Fruit fly (Drosophila melanogaster): ENCODE data around the gene CG14223.

Gene CG14223

DNA sequence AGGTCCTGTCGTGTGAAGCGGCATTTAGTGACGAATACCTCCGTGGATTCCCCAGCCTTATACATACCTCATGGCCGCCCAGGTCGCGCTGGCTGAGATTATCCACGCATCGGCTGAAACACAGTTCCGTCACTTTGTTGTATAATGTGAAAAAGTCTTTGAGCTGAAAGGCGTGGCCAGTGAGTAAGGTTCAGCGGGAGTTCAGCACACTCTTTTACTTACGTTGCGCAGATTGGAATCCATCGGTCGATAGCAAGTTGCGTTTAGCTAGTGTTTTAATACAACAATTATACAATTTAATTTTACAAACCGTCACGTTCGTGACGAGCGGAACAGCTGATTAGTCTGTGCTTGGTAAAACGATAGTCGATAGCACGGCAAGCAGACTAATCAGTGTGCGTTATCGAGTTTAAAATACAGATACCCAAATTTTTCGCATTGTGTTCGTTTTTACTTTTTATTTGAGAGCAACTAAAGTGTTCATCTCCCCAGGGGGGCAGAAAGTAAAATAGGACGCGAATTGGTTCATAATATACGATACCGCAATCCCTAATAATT lies 45.5 kb downstream of the CG14223 start, which contains the start of the genes Pstk and Tim9b (continued):
- TF ChIP-seq pfk (GFP tag; optimal IDR thresholded peaks at IDR 0.05), result peak; percentile 28
- no peak for TF ChIP-seq Gug (GFP tag; IDR thresholded peaks at IDR 0.05)
- TF ChIP-seq Bteb2 (GFP tag; optimal IDR thresholded peaks at IDR 0.05), result no peak
- peak; percentile 69 for TF ChIP-seq CG7963 (GFP tag; IDR thresholded peaks at IDR 0.05; ENCODE audit: partially characterized antibody)
- no peak for TF ChIP-seq Nf-YA (GFP tag; IDR thresholded peaks at IDR 0.05)
- no peak for TF ChIP-seq CG1602 (GFP tag; optimal IDR thresholded peaks at IDR 0.05)
- no peak for TF ChIP-seq CG8290 (GFP tag; optimal IDR thresholded peaks at IDR 0.05)
- TF ChIP-seq CG8290 (tag; optimal IDR thresholded peaks at IDR 0.05), result no peak
- 0 out of 2 replicates have a peak, but pooled peaks have one; percentile 46 for TF ChIP-seq sna (GFP tag; IDR thresholded peaks at IDR 0.05; ENCODE audit: partially characterized antibody)
- peak; percentile 68 for TF ChIP-seq tna (GFP tag; IDR thresholded peaks at IDR 0.05; ENCODE audit: partially characterized antibody)
- TF ChIP-seq MBD-R2 (GFP tag; IDR thresholded peaks at IDR 0.05), result peak; percentile 54
- TF ChIP-seq hbn (GFP tag; IDR thresholded peaks at IDR 0.05; ENCODE audit: partially characterized antibody), result peak; percentile 49
- TF ChIP-seq BEAF-32 (GFP tag; optimal IDR thresholded peaks at IDR 0.05), result peak; percentile 55
- no peak for TF ChIP-seq chif (GFP tag; optimal IDR thresholded peaks at IDR 0.05)
- TF ChIP-seq CG2116 (GFP tag; optimal IDR thresholded peaks at IDR 0.05), result peak; percentile 89
- TF ChIP-seq klu (GFP tag; IDR thresholded peaks at IDR 0.05), result no peak
- no peak for TF ChIP-seq CG10366 (GFP tag; IDR thresholded peaks at IDR 0.05)
- TF ChIP-seq h (optimal IDR thresholded peaks at IDR 0.05), result no peak
- no peak for TF ChIP-seq CG9817 (tag; optimal IDR thresholded peaks at IDR 0.05)
- no peak for TF ChIP-seq CG6175 (GFP tag; IDR thresholded peaks at IDR 0.05)
- TF ChIP-seq gro (GFP tag; optimal IDR thresholded peaks at IDR 0.05), result no peak
- TF ChIP-seq pzg (GFP tag; optimal IDR thresholded peaks at IDR 0.05), result peak; percentile 38
- TF ChIP-seq ci (GFP tag; IDR thresholded peaks at IDR 0.05), result no peak
- TF ChIP-seq Kr (GFP tag; optimal IDR thresholded peaks at IDR 0.05), result no peak
- no peak for TF ChIP-seq Hr78 (GFP tag; optimal IDR thresholded peaks at IDR 0.05)
- no peak for TF ChIP-seq Tbp (GFP tag; optimal IDR thresholded peaks at IDR 0.05)
- no peak for TF ChIP-seq Antp (GFP tag; optimal IDR thresholded peaks at IDR 0.05)
- TF ChIP-seq CG32772 (GFP tag; IDR thresholded peaks at IDR 0.05), result no peak
- no peak for TF ChIP-seq Camta (GFP tag; optimal IDR thresholded peaks at IDR 0.05)
- peak; percentile 77 for TF ChIP-seq CG6791 (GFP tag; IDR thresholded peaks at IDR 0.05; ENCODE audit: partially characterized antibody)
- TF ChIP-seq CG17612 (GFP tag; IDR thresholded peaks at IDR 0.05), result no peak
- TF ChIP-seq CG14014 (GFP tag; IDR thresholded peaks at IDR 0.05), result no peak
- no peak for TF ChIP-seq CG3407 (GFP tag; optimal IDR thresholded peaks at IDR 0.05)
- no peak for TF ChIP-seq sc (optimal IDR thresholded peaks at IDR 0.05)
- TF ChIP-seq sc (GFP tag; optimal IDR thresholded peaks at IDR 0.05), result no peak
- TF ChIP-seq CG9215 (GFP tag; IDR thresholded peaks at IDR 0.05), result no peak
- TF ChIP-seq trem (tag; optimal IDR thresholded peaks at IDR 0.05), result no peak
- no peak for TF ChIP-seq unpg (GFP tag; optimal IDR thresholded peaks at IDR 0.05)
- TF ChIP-seq bbx (GFP tag; IDR thresholded peaks at IDR 0.05; ENCODE audit: partially characterized antibody), result peak; percentile 73
- TF ChIP-seq E2f2 (GFP tag; IDR thresholded peaks at IDR 0.05), result peak; percentile 84
- TF ChIP-seq CG10267 (tag; optimal IDR thresholded peaks at IDR 0.05), result no peak
- no peak for TF ChIP-seq CG7271 (tag; optimal IDR thresholded peaks at IDR 0.05)
- no peak for TF ChIP-seq wor (GFP tag; IDR thresholded peaks at IDR 0.05)
- TF ChIP-seq Myb (GFP tag; optimal IDR thresholded peaks at IDR 0.05), result no peak
- TF ChIP-seq CG8359 (GFP tag; optimal IDR thresholded peaks at IDR 0.05; ENCODE audit: borderline replicate concordance), result no peak
- no peak for TF ChIP-seq hth (optimal IDR thresholded peaks at IDR 0.05)
- TF ChIP-seq CG8944 (GFP tag; optimal IDR thresholded peaks at IDR 0.05), result no peak
- no peak for TF ChIP-seq CG11093 (GFP tag; IDR thresholded peaks at IDR 0.05)
- no peak for TF ChIP-seq wdn (GFP tag; IDR thresholded peaks at IDR 0.05)
- TF ChIP-seq luna (GFP tag; optimal IDR thresholded peaks at IDR 0.05), result no peak
- no peak for TF ChIP-seq CG10979 (tag; optimal IDR thresholded peaks at IDR 0.05)
- no peak for TF ChIP-seq CG1603 (tag; optimal IDR thresholded peaks at IDR 0.05)

All from whole organism, embryonic.